Worm (Caenorhabditis elegans) whole organism, L4 larva: ENCODE results near the gene mes-4.

Experiments
- T26A8.4 ChIP-seq: fragments of 200-800 bp; sonication (Bioruptor generic); IDR thresholded peaks from 2 replicates; pipeline ENCODE4 v1.3.6; 2022; ENCODE audit warnings: missing genetic modification characterization, missing compliant biosample characterization
- ama-1 ChIP-seq: fragments of 150-350 bp; optimal IDR thresholded peaks from 2 replicates; lab custom pipeline; 2014; ENCODE audit warnings: inconsistent platforms, mixed read lengths
- arid-1 ChIP-seq: fragments of 200-800 bp; sonication (Bioruptor generic); conservative IDR thresholded peaks from 2 replicates; pipeline ENCODE4 v1.3.6; 2022; ENCODE audit warnings: missing genetic modification reagents, missing genetic modification characterization, missing compliant biosample characterization
- ceh-62 ChIP-seq: sonication (generic microtip); optimal IDR thresholded peaks from 2 replicates; lab custom pipeline; 2017; ENCODE audit warnings: missing biosample characterization, missing genetic modification characterization
- ctbp-1 ChIP-seq: fragments of 200-800 bp; sonication (Bioruptor generic); IDR thresholded peaks from 2 replicates; pipeline ENCODE4 v1.3.6; 2022; ENCODE audit warnings: missing genetic modification reagents, missing genetic modification characterization, missing compliant biosample characterization
- daf-12 ChIP-seq: fragments of 150-350 bp; optimal IDR thresholded peaks from 2 replicates; lab custom pipeline; 2014; ENCODE audit warnings: missing biosample characterization, missing genetic modification reagents, missing genetic modification characterization
- daf-16 ChIP-seq, 3 experiments: sonication (generic microtip); optimal IDR thresholded peaks; 2 replicates each; lab custom pipeline; 2016 to 2017; ENCODE audit warnings: missing genetic modification characterization in 3 of 3, missing genetic modification reagents in 3 of 3, mild to moderate bottlenecking in 2 of 3, missing compliant biosample characterization in 2 of 3, missing biosample characterization in 1 of 3, moderate library complexity in 1 of 3
- daf-19 ChIP-seq: fragments of 200-800 bp; sonication (Bioruptor generic); conservative IDR thresholded peaks from 2 replicates; pipeline ENCODE4 v1.3.6; 2022; ENCODE audit warnings: missing genetic modification characterization, missing compliant biosample characterization
- dmd-6 ChIP-seq: fragments of 200-800 bp; sonication (Bioruptor generic); IDR thresholded peaks from 2 replicates; pipeline ENCODE4 v1.3.6; 2022; ENCODE audit warnings: missing genetic modification reagents, missing genetic modification characterization, missing compliant biosample characterization
- dmd-8 ChIP-seq: fragments of 200-800 bp; sonication (Bioruptor generic); IDR thresholded peaks from 2 replicates; pipeline ENCODE4 v1.3.6; 2022; ENCODE audit warnings: missing genetic modification characterization, missing compliant biosample characterization
- dve-1 ChIP-seq: sonication (generic microtip); optimal IDR thresholded peaks from 2 replicates; lab custom pipeline; 2017; ENCODE audit warnings: antibody characterized with exemption, mild to moderate bottlenecking, missing genetic modification characterization, missing compliant biosample characterization; ENCODE audit not compliant: insufficient read depth
- egl-43 ChIP-seq: fragments of 200-800 bp; sonication (Bioruptor generic); IDR thresholded peaks from 2 replicates; pipeline ENCODE4 v1.3.6; 2022; ENCODE audit warnings: missing genetic modification reagents, missing genetic modification characterization, missing compliant biosample characterization
- hlh-11 ChIP-seq: fragments of 200-800 bp; sonication (Bioruptor generic); optimal IDR thresholded peaks from 2 replicates; lab custom pipeline; 2018; ENCODE audit warnings: mild to moderate bottlenecking, missing genetic modification characterization, missing compliant biosample characterization
- hlh-30 ChIP-seq: sonication (generic microtip); optimal IDR thresholded peaks from 2 replicates; lab custom pipeline; 2017; ENCODE audit warnings: antibody characterized with exemption, mild to moderate bottlenecking, missing genetic modification characterization, missing compliant biosample characterization; ENCODE audit not compliant: insufficient read depth
- lim-7 ChIP-seq: fragments of 200-800 bp; sonication (Bioruptor generic); IDR thresholded peaks from 2 replicates; pipeline ENCODE4 v1.3.6; 2022; ENCODE audit warnings: missing genetic modification characterization, missing compliant biosample characterization
- lin-13 ChIP-seq: fragments of 150-350 bp; optimal IDR thresholded peaks from 2 replicates; lab custom pipeline; 2014; ENCODE audit warnings: missing biosample characterization, missing genetic modification reagents, missing genetic modification characterization
- lin-15B ChIP-seq: fragments of 150-350 bp; sonication (generic microtip); optimal IDR thresholded peaks from 3 replicates; lab custom pipeline; 2014; ENCODE audit warnings: missing biosample characterization, missing genetic modification characterization
- lin-38 ChIP-seq: fragments of 200-800 bp; sonication (Bioruptor generic); IDR thresholded peaks from 2 replicates; pipeline ENCODE4 v1.3.6; 2022; ENCODE audit warnings: missing genetic modification reagents, missing genetic modification characterization, missing compliant biosample characterization
- lin-39 ChIP-seq: fragments of 150-350 bp; optimal IDR thresholded peaks from 2 replicates; lab custom pipeline; 2014; ENCODE audit warnings: missing biosample characterization, missing genetic modification reagents, missing genetic modification characterization
- mdl-1 ChIP-seq, 2 experiments: fragments of 150-350 bp in 1 of 2; sonication (generic microtip) in 1 of 2; optimal IDR thresholded peaks; 2 replicates each; lab custom pipeline; 2014 to 2017; ENCODE audit warnings: missing biosample characterization in 2 of 2, missing genetic modification characterization in 2 of 2
- mep-1 ChIP-seq: fragments of 150-350 bp; sonication (generic microtip); optimal IDR thresholded peaks from 3 replicates; lab custom pipeline; 2014; ENCODE audit warnings: missing biosample characterization, missing genetic modification characterization
- mxl-2 ChIP-seq: fragments of 200-800 bp; sonication (Bioruptor generic); conservative IDR thresholded peaks from 2 replicates; pipeline ENCODE4 v1.3.6; 2022; ENCODE audit warnings: missing genetic modification reagents, missing genetic modification characterization, missing compliant biosample characterization
- mxl-3 ChIP-seq: fragments of 200-800 bp; sonication (Bioruptor generic); optimal IDR thresholded peaks from 2 replicates; lab custom pipeline; 2018; ENCODE audit warnings: mild to moderate bottlenecking, missing genetic modification characterization, missing compliant biosample characterization
- nhr-10 ChIP-seq: fragments of 150-350 bp; optimal IDR thresholded peaks from 2 replicates; lab custom pipeline; 2014; ENCODE audit warnings: missing biosample characterization, missing genetic modification characterization
- nhr-11 ChIP-seq: fragments of 150-350 bp; optimal IDR thresholded peaks from 2 replicates; lab custom pipeline; 2014; ENCODE audit warnings: missing biosample characterization, missing genetic modification characterization
- nhr-28 ChIP-seq: fragments of 150-350 bp; optimal IDR thresholded peaks from 2 replicates; lab custom pipeline; 2014; ENCODE audit warnings: missing biosample characterization, missing genetic modification characterization
- nhr-48 ChIP-seq: sonication (generic microtip); optimal IDR thresholded peaks from 2 replicates; lab custom pipeline; 2016; ENCODE audit warnings: mild to moderate bottlenecking, missing genetic modification characterization, missing compliant biosample characterization
- nhr-6 ChIP-seq: fragments of 150-350 bp; optimal IDR thresholded peaks from 2 replicates; lab custom pipeline; 2014; ENCODE audit warnings: missing biosample characterization, missing genetic modification characterization
- nhr-76 ChIP-seq: fragments of 150-350 bp; optimal IDR thresholded peaks from 2 replicates; lab custom pipeline; 2014; ENCODE audit warnings: missing biosample characterization, missing genetic modification characterization
- set-16 ChIP-seq: fragments of 200-800 bp; sonication (Bioruptor generic); IDR thresholded peaks from 2 replicates; pipeline ENCODE4 v1.3.6; 2022; ENCODE audit warnings: missing genetic modification reagents, missing genetic modification characterization, missing compliant biosample characterization
- snpc-1.2 ChIP-seq: fragments of 200-800 bp; sonication (Bioruptor generic); IDR thresholded peaks from 2 replicates; pipeline ENCODE4 v1.3.6; 2022; ENCODE audit warnings: missing genetic modification reagents, missing genetic modification characterization, missing compliant biosample characterization
- spr-1 ChIP-seq: sonication (generic microtip); optimal IDR thresholded peaks from 2 replicates; lab custom pipeline; 2016; ENCODE audit warnings: mild to moderate bottlenecking, missing genetic modification characterization, missing compliant biosample characterization
- tag-97 ChIP-seq: fragments of 200-800 bp; sonication (Bioruptor generic); IDR thresholded peaks from 2 replicates; pipeline ENCODE4 v1.3.6; 2022; ENCODE audit warnings: missing genetic modification characterization, missing compliant biosample characterization
- unc-62 ChIP-seq, 3 experiments: fragments of 150-350 bp in 1 of 3; sonication (generic microtip); optimal IDR thresholded peaks in 2 of 3; peaks in 1 of 3; 1 replicate in 1 of 3; 2 replicates in 2 of 3; lab custom pipeline; 2014 to 2017; ENCODE audit warnings: missing biosample characterization in 3 of 3, missing genetic modification characterization in 3 of 3, missing genetic modification reagents in 3 of 3, missing genotype in 1 of 3
- ztf-7 ChIP-seq: fragments of 150-350 bp; optimal IDR thresholded peaks from 2 replicates; lab custom pipeline; 2014; ENCODE audit warnings: missing biosample characterization, missing genetic modification characterization

Gene mes-4

DNA sequence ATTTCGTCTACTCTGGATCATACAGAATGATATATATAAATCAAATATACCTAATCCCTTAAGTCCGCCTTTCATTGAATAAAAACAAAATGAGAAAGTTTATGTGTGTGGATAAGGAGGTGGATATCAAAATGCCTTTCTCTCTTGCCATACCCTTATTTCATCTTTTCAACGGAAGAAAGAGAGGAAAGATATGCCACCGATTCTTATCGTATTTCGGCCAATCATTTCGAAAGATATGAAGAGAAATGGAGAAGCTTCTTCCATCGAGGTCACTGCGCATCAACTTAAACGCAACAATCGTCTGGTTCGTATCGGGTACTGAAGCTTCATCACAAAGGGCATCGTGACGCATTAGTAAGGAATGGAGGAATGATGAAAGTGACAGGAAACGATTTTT, 24.0 kb downstream of the mes-4 start:
- TF ChIP-seq nhr-28, result no peak
- TF ChIP-seq nhr-10 (tag; lab: Kevin White, UChicago), result no peak
- TF ChIP-seq lin-39 (tag; lab: Kevin White, UChicago), result no peak
- TF ChIP-seq nhr-6 (tag; lab: Kevin White, UChicago), result no peak
- TF ChIP-seq lim-7 (GFP tag; lab: Robert Waterston, UW), result no peak

DNA sequence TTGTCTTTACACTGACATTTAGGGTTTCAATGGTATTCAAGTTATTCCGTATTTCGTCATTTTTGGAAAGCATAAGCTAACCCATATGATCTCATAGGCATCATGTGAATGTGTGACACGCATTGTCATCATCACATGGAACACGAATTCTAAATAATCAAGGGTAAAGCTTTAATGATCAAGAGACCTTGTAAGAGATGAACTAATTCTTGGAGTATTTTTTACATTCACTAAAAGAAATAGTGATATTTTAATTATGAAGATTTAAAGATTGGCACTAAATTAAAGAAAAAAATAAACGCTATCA, 25.4 kb downstream of the mes-4 start:
- no peak for TF ChIP-seq lin-15B (tag; lab: Kevin White, UChicago)
- no peak for TF ChIP-seq nhr-11 (tag; lab: Kevin White, UChicago)
- no peak for TF ChIP-seq tag-97 (GFP tag; lab: Robert Waterston, UW)
- peak; percentile 78 for TF ChIP-seq hlh-30 (tag; lab: Kevin White, UChicago)
- no peak for TF ChIP-seq ztf-7
- TF ChIP-seq, all 104 proteins: peak for 1

DNA sequence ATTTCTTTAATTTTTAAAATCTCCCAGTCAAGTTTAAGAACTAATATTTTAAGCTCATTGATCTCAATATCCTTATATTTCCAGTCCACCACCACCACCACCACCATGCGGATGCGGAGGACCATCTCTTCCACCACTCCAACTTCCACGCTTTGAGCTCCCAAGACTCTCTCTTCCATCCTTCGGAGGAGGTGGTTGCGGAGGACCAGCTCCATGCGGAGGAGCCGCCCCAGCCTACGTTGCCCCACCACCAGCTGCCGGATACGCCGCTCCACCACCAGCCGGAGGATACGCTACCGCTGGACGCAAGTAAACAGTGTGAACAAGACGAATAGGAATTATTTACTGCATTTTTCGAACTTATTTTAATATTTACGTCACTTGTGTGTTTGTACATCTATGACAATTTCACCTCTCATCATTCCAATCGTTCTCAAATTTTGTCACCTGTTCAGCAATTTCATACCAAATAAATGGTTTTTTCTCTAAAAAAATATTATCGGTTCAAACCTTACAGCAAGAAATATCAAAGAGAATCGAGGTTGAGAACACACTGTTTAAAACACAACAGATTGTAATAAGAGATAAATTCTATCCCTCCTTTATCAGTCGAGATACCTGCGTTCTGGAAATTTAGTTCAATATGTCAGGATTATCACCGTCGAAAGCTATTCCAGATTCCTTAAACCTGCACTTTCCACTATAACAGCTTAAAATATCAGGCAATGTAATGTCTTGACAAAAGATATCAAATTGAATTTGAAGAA, 25.9 kb downstream of the mes-4 start:
- TF ChIP-seq ceh-62 (tag; lab: Kevin White, UChicago) (no peak), daf-19 (GFP tag; lab: Robert Waterston, UW) (no peak), snpc-1.2 (GFP tag; lab: Robert Waterston, UW) (0 out of 2 replicates have a peak, but pooled peaks have one; percentile 13), set-16 (GFP tag; lab: Robert Waterston, UW) (peak; percentile 97), dve-1 (tag; lab: Kevin White, UChicago) (no peak), mxl-3 (GFP tag; lab: Kevin White, UChicago) (peak; percentile 2), mdl-1 (tag; optimal IDR thresholded peaks at IDR 0.05; lab: Kevin White, UChicago) (no peak), unc-62 (GFP tag; optimal IDR thresholded peaks at IDR 0.05 in 1 of 2; lab: Kevin White, UChicago) (peak in 1 of 2 experiments; percentile 76), unc-62 (tag; optimal IDR thresholded peaks at IDR 0.05; lab: Kevin White, UChicago) (no peak), daf-16 (GFP tag; optimal IDR thresholded peaks at IDR 0.05; lab: Kevin White, UChicago) (no peak), daf-16 (tag; optimal IDR thresholded peaks at IDR 0.05; lab: Kevin White, UChicago) (no peak), egl-43 (GFP tag; lab: Robert Waterston, UW) (peak; percentile 75; the same call in 1 of the 2 replicates), daf-12 (tag; lab: Kevin White, UChicago) (no peak), lin-13 (GFP tag; lab: Kevin White, UChicago) (peak; percentile 38), spr-1 (tag; lab: Kevin White, UChicago) (peak; percentile 36), T26A8.4 (GFP tag; lab: Robert Waterston, UW) (peak; percentile 47; the same call in 1 of the 2 replicates), dmd-6 (GFP tag; lab: Robert Waterston, UW) (no peak), nhr-76 (tag; lab: Kevin White, UChicago) (no peak), mep-1 (tag; lab: Kevin White, UChicago) (peak; percentile 17), ama-1 (peak; percentile 35), ctbp-1 (GFP tag; lab: Robert Waterston, UW) (0 out of 2 replicates have a peak, but pooled peaks have one; percentile 40), arid-1 (GFP tag; lab: Robert Waterston, UW) (no peak), nhr-6 (tag; lab: Kevin White, UChicago) (peak; percentile 9), lin-38 (GFP tag; lab: Robert Waterston, UW) (peak; percentile 12; the same call in 1 of the 2 replicates)

DNA sequence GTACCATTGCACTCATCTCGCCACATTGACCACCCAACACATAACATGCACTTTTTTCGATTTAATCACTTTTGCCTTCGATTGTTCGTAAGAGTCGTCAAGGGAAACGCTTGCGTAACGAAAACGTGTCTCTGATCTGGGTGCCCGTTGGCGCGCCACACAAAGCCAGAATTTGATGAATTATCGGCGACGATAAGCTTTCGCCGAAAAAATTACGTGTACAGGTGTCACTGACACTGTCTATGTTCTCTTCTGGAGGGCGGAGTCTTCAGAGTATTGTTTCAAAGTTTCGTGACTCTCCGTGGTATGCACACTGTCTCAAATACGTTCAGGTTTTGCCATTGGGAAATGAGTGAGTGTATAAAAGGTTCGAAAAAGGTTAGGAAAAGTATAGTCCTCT, 26.7 kb downstream of the mes-4 start, which contains the start of gene F53F1.4:
Gene F53F1.4 (plus strand): TSS at position 390 of the 400 bp plus-strand sequence.
- TF ChIP-seq mxl-3 (GFP tag; lab: Kevin White, UChicago) (peak; percentile 74), dmd-8 (GFP tag; lab: Robert Waterston, UW) (no peak), hlh-11 (tag; lab: Kevin White, UChicago) (peak; percentile 19), nhr-48 (peak; percentile 40), mxl-2 (GFP tag; lab: Robert Waterston, UW) (no peak)
- TF ChIP-seq, all 104 proteins: peak for 3
